Worm (Caenorhabditis elegans): ENCODE results near the gene nspe-1.

DNA sequence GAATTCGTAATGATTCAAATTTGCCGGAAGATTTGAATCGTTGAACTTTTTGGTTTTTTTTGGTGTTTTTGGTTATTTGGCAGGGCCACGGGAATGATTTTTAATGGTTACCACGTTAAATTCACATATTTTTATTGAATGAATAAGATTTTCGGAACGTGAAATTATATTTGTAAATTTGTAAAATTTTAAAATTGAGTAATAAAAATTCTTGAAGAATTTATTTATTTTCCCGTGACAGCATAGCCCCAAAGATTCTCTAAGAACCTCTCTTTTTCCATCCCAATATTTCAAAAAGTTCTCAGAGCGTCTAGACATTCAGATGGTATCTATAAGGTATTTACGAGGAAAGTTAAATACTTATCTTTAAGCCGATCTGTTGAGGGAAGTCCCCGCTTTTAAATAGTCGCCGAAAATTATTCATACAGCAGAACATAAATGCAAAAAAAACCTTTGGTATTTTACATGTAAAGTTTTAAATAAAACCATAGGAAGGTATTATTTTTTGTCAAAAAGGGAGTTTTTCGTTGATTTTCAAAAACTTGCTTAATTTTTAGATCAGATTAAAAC, 14.2 kb upstream of the nspe-1 start, which contains the start of gene Y38E10A.17:
- TF ChIP-seq nhr-25 (tag; optimal IDR thresholded peaks at IDR 0.05) (no peak), lsy-2 (tag; optimal IDR thresholded peaks at IDR 0.05) (no peak), nhr-10 (tag; optimal IDR thresholded peaks at IDR 0.05) (no peak), nhr-11 (tag; optimal IDR thresholded peaks at IDR 0.05) (no peak), ZK546.5 (tag; optimal IDR thresholded peaks at IDR 0.05) (no peak), ztf-11 (tag; optimal IDR thresholded peaks at IDR 0.05) (no peak), lin-13 (GFP tag; optimal IDR thresholded peaks at IDR 0.05) (no peak), ama-1 (optimal IDR thresholded peaks at IDR 0.05) (no peak), ztf-4 (tag; optimal IDR thresholded peaks at IDR 0.05) (no peak), dmd-4 (tag; optimal IDR thresholded peaks at IDR 0.05) (no peak), elt-3 (tag; optimal IDR thresholded peaks at IDR 0.05) (no peak)

Measured in whole organism, L2 larva.